Worm (Caenorhabditis elegans) whole organism, L2 larva: ENCODE data around the gene dyf-6.
A peak's percentile ranks its signal among the peaks of the same experiment; 100 is the strongest.

Experiments used
- C34F6.9 ChIP-seq: fragments of 150-350 bp; optimal IDR thresholded peaks from 2 replicates; lab custom pipeline; 2014; ENCODE audit warnings: missing biosample characterization, missing genetic modification characterization
- F13H6.1 ChIP-seq: sonication (generic microtip); optimal IDR thresholded peaks from 2 replicates; lab custom pipeline; 2016; ENCODE audit warnings: missing genetic modification characterization, missing compliant biosample characterization
- R02D3.7 ChIP-seq: fragments of 150-350 bp; optimal IDR thresholded peaks from 2 replicates; lab custom pipeline; 2014; ENCODE audit warnings: missing biosample characterization, missing genetic modification characterization
- Y55F3AM.14 ChIP-seq: fragments of 200-800 bp; sonication (Bioruptor generic); optimal IDR thresholded peaks from 2 replicates; lab custom pipeline; 2018; ENCODE audit warnings: mild to moderate bottlenecking, missing genetic modification characterization, missing compliant biosample characterization
- aly-2 ChIP-seq: fragments of 150-350 bp; optimal IDR thresholded peaks from 2 replicates; lab custom pipeline; 2014; ENCODE audit warnings: missing biosample characterization, missing genetic modification characterization
- ama-1 ChIP-seq: fragments of 150-350 bp; optimal IDR thresholded peaks from 2 replicates; lab custom pipeline; 2018; ENCODE audit warnings: inconsistent platforms
- blmp-1 ChIP-seq: sonication (generic microtip); optimal IDR thresholded peaks from 2 replicates; lab custom pipeline; 2017; ENCODE audit warnings: missing genetic modification characterization, mild to moderate bottlenecking, missing compliant biosample characterization, antibody characterized with exemption, moderate library complexity; ENCODE audit not compliant: insufficient read depth
- ceh-82 ChIP-seq: fragments of 150-350 bp; optimal IDR thresholded peaks from 2 replicates; lab custom pipeline; 2014; ENCODE audit warnings: missing biosample characterization, missing genetic modification characterization
- crh-2 ChIP-seq: sonication (generic microtip); optimal IDR thresholded peaks from 2 replicates; lab custom pipeline; 2017; ENCODE audit warnings: missing biosample characterization, missing genetic modification characterization
- dmd-4 ChIP-seq: sonication (generic microtip); optimal IDR thresholded peaks from 2 replicates; lab custom pipeline; 2017; ENCODE audit warnings: missing biosample characterization, missing genetic modification characterization
- egl-27 ChIP-seq: sonication (generic microtip); optimal IDR thresholded peaks from 3 replicates; lab custom pipeline; 2017; ENCODE audit warnings: missing biosample characterization, missing genetic modification reagents, missing genetic modification characterization
- elt-1 ChIP-seq: fragments of 150-350 bp; optimal IDR thresholded peaks from 2 replicates; lab custom pipeline; 2014; ENCODE audit warnings: missing biosample characterization, missing genetic modification characterization
- elt-3 ChIP-seq: sonication (generic microtip); optimal IDR thresholded peaks from 2 replicates; lab custom pipeline; 2017; ENCODE audit warnings: missing biosample characterization, missing genetic modification characterization
- fos-1 ChIP-seq: fragments of 150-350 bp; optimal IDR thresholded peaks from 2 replicates; lab custom pipeline; 2014; ENCODE audit warnings: missing biosample characterization, missing genetic modification characterization
- gmeb-1 ChIP-seq: fragments of 150-350 bp; optimal IDR thresholded peaks from 2 replicates; lab custom pipeline; 2014; ENCODE audit warnings: missing biosample characterization, missing genetic modification characterization
- lin-13 ChIP-seq: fragments of 150-350 bp; optimal IDR thresholded peaks from 2 replicates; lab custom pipeline; 2014; ENCODE audit warnings: missing biosample characterization, missing genetic modification reagents, missing genetic modification characterization
- lin-39 ChIP-seq: fragments of 150-350 bp; optimal IDR thresholded peaks from 2 replicates; lab custom pipeline; 2014; ENCODE audit warnings: missing biosample characterization, missing genetic modification reagents, missing genetic modification characterization
- lsy-2 ChIP-seq, 2 experiments: fragments of 150-350 bp in 1 of 2; sonication (generic microtip) in 1 of 2; optimal IDR thresholded peaks; 2 replicates each; lab custom pipeline; 2014 to 2017; ENCODE audit warnings: missing biosample characterization in 2 of 2, missing genetic modification characterization in 2 of 2
- nhr-10 ChIP-seq: sonication (generic microtip); optimal IDR thresholded peaks from 2 replicates; lab custom pipeline; 2017; ENCODE audit warnings: missing biosample characterization, missing genetic modification characterization
- nhr-129 ChIP-seq: fragments of 150-350 bp; optimal IDR thresholded peaks from 2 replicates; lab custom pipeline; 2014; ENCODE audit warnings: missing biosample characterization, missing genetic modification characterization
- nhr-21 ChIP-seq: fragments of 150-350 bp; optimal IDR thresholded peaks from 2 replicates; lab custom pipeline; 2014; ENCODE audit warnings: missing biosample characterization, missing genetic modification characterization
- nhr-23 ChIP-seq: fragments of 150-350 bp; optimal IDR thresholded peaks from 2 replicates; lab custom pipeline; 2014; ENCODE audit warnings: missing biosample characterization, missing genetic modification reagents, missing genetic modification characterization
- nhr-237 ChIP-seq: fragments of 150-350 bp; optimal IDR thresholded peaks from 2 replicates; lab custom pipeline; 2014; ENCODE audit warnings: missing biosample characterization, missing genetic modification characterization
- nhr-6 ChIP-seq: fragments of 150-350 bp; optimal IDR thresholded peaks from 2 replicates; lab custom pipeline; 2014; ENCODE audit warnings: missing biosample characterization, missing genetic modification characterization
- nhr-77 ChIP-seq: fragments of 150-350 bp; optimal IDR thresholded peaks from 2 replicates; lab custom pipeline; 2014; ENCODE audit warnings: missing biosample characterization, missing genetic modification characterization
- peb-1 ChIP-seq: fragments of 150-350 bp; optimal IDR thresholded peaks from 2 replicates; lab custom pipeline; 2014; ENCODE audit warnings: missing biosample characterization, missing genetic modification characterization
- sem-4 ChIP-seq: fragments of 150-350 bp; optimal IDR thresholded peaks from 2 replicates; lab custom pipeline; 2014; ENCODE audit warnings: missing biosample characterization, missing genetic modification reagents, missing genetic modification characterization
- skn-1 ChIP-seq: sonication (generic microtip); optimal IDR thresholded peaks from 2 replicates; lab custom pipeline; 2017; ENCODE audit warnings: missing biosample characterization, missing genetic modification characterization
- sma-3 ChIP-seq: sonication (generic microtip); optimal IDR thresholded peaks from 2 replicates; lab custom pipeline; 2016; ENCODE audit warnings: missing genetic modification reagents, missing genetic modification characterization, missing compliant biosample characterization
- sma-9 ChIP-seq, 2 experiments: fragments of 150-350 bp in 1 of 2; sonication (generic microtip) in 1 of 2; optimal IDR thresholded peaks; 2 replicates each; lab custom pipeline; 2014 to 2016; ENCODE audit warnings: missing genetic modification characterization in 2 of 2, mild to moderate bottlenecking in 1 of 2, missing biosample characterization in 1 of 2, missing compliant biosample characterization in 1 of 2, missing genetic modification reagents in 1 of 2, moderate library complexity in 1 of 2
- unc-39 ChIP-seq: fragments of 150-350 bp; optimal IDR thresholded peaks from 2 replicates; lab custom pipeline; 2014; ENCODE audit warnings: missing biosample characterization, missing genetic modification characterization
- unc-55 ChIP-seq: fragments of 150-350 bp; sonication (generic microtip); optimal IDR thresholded peaks from 3 replicates; lab custom pipeline; 2014; ENCODE audit warnings: missing biosample characterization, missing genetic modification reagents, missing genetic modification characterization
- zag-1 ChIP-seq: fragments of 150-350 bp; optimal IDR thresholded peaks from 2 replicates; lab custom pipeline; 2014; ENCODE audit warnings: missing biosample characterization, missing genetic modification characterization

The dyf-6 gene

ce11 chrX:10332035-10332614 lies 54.2 kb downstream of the dyf-6 start:
- TF ChIP-seq sma-9 (GFP tag; optimal IDR thresholded peaks at IDR 0.05; lab: Kevin White, UChicago) (peak; percentile 91), sma-9 (tag; optimal IDR thresholded peaks at IDR 0.05; lab: Kevin White, UChicago) (no peak), blmp-1 (peak; percentile 26), dmd-4 (tag; lab: Kevin White, UChicago) (no peak), nhr-77 (tag; lab: Kevin White, UChicago) (no peak), sem-4 (tag; lab: Kevin White, UChicago) (peak; percentile 68), elt-3 (no peak), gmeb-1 (no peak), egl-27 (tag; lab: Kevin White, UChicago) (peak; percentile 47), ceh-82 (tag; lab: Kevin White, UChicago) (no peak), nhr-237 (no peak), nhr-23 (tag; lab: Kevin White, UChicago) (no peak), zag-1 (tag; lab: Kevin White, UChicago) (no peak), unc-55 (GFP tag; lab: Kevin White, UChicago) (no peak), lin-13 (GFP tag; lab: Kevin White, UChicago) (peak; percentile 6), ama-1 (lab: Kevin White, UChicago) (no peak), F13H6.1 (tag; lab: Kevin White, UChicago) (peak; percentile 39), nhr-129 (tag; lab: Kevin White, UChicago) (peak; percentile 50), peb-1 (tag; lab: Kevin White, UChicago) (no peak), aly-2 (no peak), elt-1 (tag; lab: Kevin White, UChicago) (no peak), nhr-10 (no peak), Y55F3AM.14 (no peak), R02D3.7 (tag; lab: Kevin White, UChicago) (no peak), sma-3 (peak; percentile 77), C34F6.9 (tag; lab: Kevin White, UChicago) (peak; percentile 48), nhr-21 (peak; percentile 39), crh-2 (tag; lab: Kevin White, UChicago) (peak; percentile 27), lsy-2 (tag; optimal IDR thresholded peaks at IDR 0.05; lab: Kevin White, UChicago) (peak in 1 of 2 experiments; percentile 37), skn-1 (tag; lab: Kevin White, UChicago) (no peak), fos-1 (tag; lab: Kevin White, UChicago) (peak; percentile 40), nhr-6 (tag; lab: Kevin White, UChicago) (peak; percentile 2), lin-39 (no peak), unc-39 (tag; lab: Kevin White, UChicago) (no peak)
